Fruit fly (Drosophila melanogaster): ENCODE data around the gene Rpn9.

The Rpn9 gene

dm6 chr3R:23724843-23725506 lies 8.3 kb downstream of the Rpn9 start:
- TF ChIP-seq Rel (GFP tag; optimal IDR thresholded peaks at IDR 0.05) (no peak), Rel (tag; optimal IDR thresholded peaks at IDR 0.05) (peak; percentile 42), Dif (GFP tag; optimal IDR thresholded peaks at IDR 0.05; ENCODE audit: partially characterized antibody) (no peak), dsf (GFP tag; optimal IDR thresholded peaks at IDR 0.05; ENCODE audit: borderline replicate concordance) (no peak), brk (GFP tag; optimal IDR thresholded peaks at IDR 0.05) (peak; percentile 42), sage (GFP tag; optimal IDR thresholded peaks at IDR 0.05) (peak; percentile 7), CrebA (GFP tag; optimal IDR thresholded peaks at IDR 0.05; ENCODE audit: borderline replicate concordance) (peak; percentile 80), h (GFP tag; optimal IDR thresholded peaks at IDR 0.05) (peak; percentile 12), pan (optimal IDR thresholded peaks at IDR 0.05) (no peak), N (GFP tag; optimal IDR thresholded peaks at IDR 0.05) (no peak), Abd-B (GFP tag; optimal IDR thresholded peaks at IDR 0.05) (no peak), Vsx2 (GFP tag; optimal IDR thresholded peaks at IDR 0.05; ENCODE audit: partially characterized antibody) (peak; percentile 31), OdsH (GFP tag; optimal IDR thresholded peaks at IDR 0.05) (no peak), rgr (GFP tag; optimal IDR thresholded peaks at IDR 0.05) (no peak), tai (GFP tag; optimal IDR thresholded peaks at IDR 0.05) (no peak), Hr83 (GFP tag; optimal IDR thresholded peaks at IDR 0.05; ENCODE audit: poor library complexity, severe bottlenecking) (no peak), Jra (GFP tag; optimal IDR thresholded peaks at IDR 0.05) (no peak), br (GFP tag; optimal IDR thresholded peaks at IDR 0.05) (peak; percentile 55), psq (GFP tag; optimal IDR thresholded peaks at IDR 0.05) (no peak), woc (GFP tag; optimal IDR thresholded peaks at IDR 0.05) (no peak), GATAd (GFP tag; optimal IDR thresholded peaks at IDR 0.05) (no peak), Hr78 (GFP tag; optimal IDR thresholded peaks at IDR 0.05) (no peak), fru (GFP tag; optimal IDR thresholded peaks at IDR 0.05) (no peak)

dm6 chr3R:23723381-23724034 lies 9.8 kb downstream of the Rpn9 start:
- TF ChIP-seq GATAd (GFP tag; optimal IDR thresholded peaks at IDR 0.05) = no peak
- no peak for TF ChIP-seq lola (GFP tag; optimal IDR thresholded peaks at IDR 0.05)
- TF ChIP-seq OdsH (GFP tag; optimal IDR thresholded peaks at IDR 0.05) = no peak
- no peak for TF ChIP-seq Hr78 (GFP tag; optimal IDR thresholded peaks at IDR 0.05)
- peak; percentile 2 for TF ChIP-seq Sp1 (GFP tag; optimal IDR thresholded peaks at IDR 0.05)
- TF ChIP-seq Jra (GFP tag; optimal IDR thresholded peaks at IDR 0.05) = peak; percentile 17
- no peak for TF ChIP-seq N (GFP tag; optimal IDR thresholded peaks at IDR 0.05)
- TF ChIP-seq br (GFP tag; optimal IDR thresholded peaks at IDR 0.05) = peak; percentile 11
- TF ChIP-seq fru (GFP tag; optimal IDR thresholded peaks at IDR 0.05) = peak; percentile 24
- TF ChIP-seq pan (optimal IDR thresholded peaks at IDR 0.05) = no peak
- peak; percentile 34 for TF ChIP-seq sage (GFP tag; optimal IDR thresholded peaks at IDR 0.05)
- TF ChIP-seq Mio (GFP tag; optimal IDR thresholded peaks at IDR 0.05) = no peak
- TF ChIP-seq woc (GFP tag; optimal IDR thresholded peaks at IDR 0.05) = no peak
- no peak for TF ChIP-seq sv (GFP tag; optimal IDR thresholded peaks at IDR 0.05)
- no peak for TF ChIP-seq Dfd (GFP tag; optimal IDR thresholded peaks at IDR 0.05)
- TF ChIP-seq CG9705 (GFP tag; optimal IDR thresholded peaks at IDR 0.05) = no peak
- no peak for TF ChIP-seq psq (GFP tag; optimal IDR thresholded peaks at IDR 0.05)
- TF ChIP-seq dsf (GFP tag; optimal IDR thresholded peaks at IDR 0.05; ENCODE audit: borderline replicate concordance) = no peak
- TF ChIP-seq jim (GFP tag; optimal IDR thresholded peaks at IDR 0.05) = no peak
- no peak for TF ChIP-seq brk (GFP tag; optimal IDR thresholded peaks at IDR 0.05)
- TF ChIP-seq CG32264 (GFP tag; optimal IDR thresholded peaks at IDR 0.05) = no peak
- TF ChIP-seq tai (GFP tag; optimal IDR thresholded peaks at IDR 0.05) = peak; percentile 51
- TF ChIP-seq dl (GFP tag; optimal IDR thresholded peaks at IDR 0.05; ENCODE audit: insufficient read depth in 1 of 2, partially characterized antibody in 2 of 2) = peak; percentile 22 to 38
- no peak for TF ChIP-seq Hnf4 (GFP tag; optimal IDR thresholded peaks at IDR 0.05)
- TF ChIP-seq Dif (GFP tag; optimal IDR thresholded peaks at IDR 0.05; ENCODE audit: partially characterized antibody) = peak; percentile 74
- peak; percentile 45 for TF ChIP-seq h (GFP tag; optimal IDR thresholded peaks at IDR 0.05)
- TF ChIP-seq Abd-B (GFP tag; optimal IDR thresholded peaks at IDR 0.05) = no peak
- no peak for TF ChIP-seq ey (GFP tag; optimal IDR thresholded peaks at IDR 0.05)
- no peak for TF ChIP-seq Rel (GFP tag; optimal IDR thresholded peaks at IDR 0.05)
- no peak for TF ChIP-seq Rel (tag; optimal IDR thresholded peaks at IDR 0.05)
- TF ChIP-seq Vsx2 (GFP tag; optimal IDR thresholded peaks at IDR 0.05; ENCODE audit: partially characterized antibody) = no peak
- no peak for TF ChIP-seq Myc (optimal IDR thresholded peaks at IDR 0.05)
- peak in 1 of 2 experiments; percentile 51 for TF ChIP-seq foxo (GFP tag; optimal IDR thresholded peaks at IDR 0.05)
- no peak for TF ChIP-seq CrebA (GFP tag; optimal IDR thresholded peaks at IDR 0.05; ENCODE audit: borderline replicate concordance)
- no peak for TF ChIP-seq usp (GFP tag; optimal IDR thresholded peaks at IDR 0.05)
- peak; percentile 15 for TF ChIP-seq rgr (GFP tag; optimal IDR thresholded peaks at IDR 0.05)
- TF ChIP-seq dmrt93B (GFP tag; optimal IDR thresholded peaks at IDR 0.05) = no peak
- peak; percentile 70 for TF ChIP-seq Hr83 (GFP tag; optimal IDR thresholded peaks at IDR 0.05; ENCODE audit: poor library complexity, severe bottlenecking)
- TF ChIP-seq HLH106 (tag; optimal IDR thresholded peaks at IDR 0.05) = peak; percentile 10

All from whole organism, wandering third instar larva.